Fruit fly (Drosophila melanogaster) whole organism, embryonic: ENCODE data around the gene AstA-R1.

ENCODE experiments used
- Asciz ChIP-seq: fragments of 200-800 bp; sonication (Bioruptor generic); optimal IDR thresholded peaks from 2 replicates; lab custom pipeline; 2017; ENCODE audit warnings: missing biosample characterization, mild to moderate bottlenecking, missing genetic modification characterization, missing genetic modification reagents
- Bteb2 ChIP-seq: fragments of 200-800 bp; sonication (Bioruptor generic); optimal IDR thresholded peaks from 2 replicates; lab custom pipeline; 2016; ENCODE audit warnings: missing biosample characterization, missing genetic modification characterization
- CG11398 ChIP-seq: fragments of 200-800 bp; sonication (Bioruptor generic); optimal IDR thresholded peaks from 2 replicates; lab custom pipeline; 2016; ENCODE audit warnings: missing biosample characterization, missing genetic modification characterization
- CG11456 ChIP-seq: fragments of 200-800 bp; sonication (Bioruptor generic); IDR thresholded peaks from 3 replicates; pipeline ENCODE4 v1.3.6; 2022; ENCODE audit warnings: missing biosample characterization, missing genetic modification characterization
- CG11504 ChIP-seq: fragments of 200-800 bp; sonication (Bioruptor generic); optimal IDR thresholded peaks from 3 replicates; lab custom pipeline; 2019; ENCODE audit warnings: missing biosample characterization, mild to moderate bottlenecking, missing genetic modification characterization, moderate library complexity
- CG13296 ChIP-seq: fragments of 200-800 bp; sonication (Bioruptor generic); optimal IDR thresholded peaks from 3 replicates; lab custom pipeline; 2018; ENCODE audit warnings: missing biosample characterization, mild to moderate bottlenecking, missing genetic modification characterization
- CG14014 ChIP-seq: fragments of 200-800 bp; sonication (Bioruptor generic); IDR thresholded peaks from 2 replicates; pipeline ENCODE4 v1.3.6; 2022; ENCODE audit warnings: missing biosample characterization, missing genetic modification characterization
- CG1529 ChIP-seq: fragments of 200-800 bp; sonication (Bioruptor generic); optimal IDR thresholded peaks from 3 replicates; lab custom pipeline; 2018; ENCODE audit warnings: missing biosample characterization, missing genetic modification characterization
- CG17361 ChIP-seq: fragments of 200-800 bp; sonication (Bioruptor generic); IDR thresholded peaks from 3 replicates; pipeline ENCODE4 v1.3.6; 2022; ENCODE audit warnings: missing biosample characterization, missing genetic modification characterization
- CG1792 ChIP-seq: fragments of 200-800 bp; sonication (Bioruptor generic); optimal IDR thresholded peaks from 2 replicates; lab custom pipeline; 2016; ENCODE audit warnings: missing biosample characterization, missing genetic modification characterization
- CG18599 ChIP-seq: fragments of 200-800 bp; sonication (Bioruptor generic); optimal IDR thresholded peaks from 3 replicates; lab custom pipeline; 2017; ENCODE audit warnings: missing biosample characterization, missing genetic modification characterization, mild to moderate bottlenecking, moderate library complexity, missing genetic modification reagents
- CG2116 ChIP-seq: fragments of 200-800 bp; sonication (Bioruptor generic); optimal IDR thresholded peaks from 3 replicates; lab custom pipeline; 2018; ENCODE audit warnings: missing biosample characterization, mild to moderate bottlenecking, missing genetic modification characterization
- CG2199 ChIP-seq: fragments of 200-800 bp; sonication (Bioruptor generic); IDR thresholded peaks from 3 replicates; pipeline ENCODE4 v1.3.6; 2022; ENCODE audit warnings: missing biosample characterization, missing genetic modification characterization
- CG31224 ChIP-seq: fragments of 200-800 bp; sonication (Bioruptor generic); IDR thresholded peaks from 2 replicates; pipeline ENCODE4 v1.3.6; 2022; ENCODE audit warnings: missing biosample characterization, missing genetic modification characterization
- CG4360 ChIP-seq: fragments of 200-800 bp; sonication (Bioruptor generic); IDR thresholded peaks from 2 replicates; pipeline ENCODE4 v1.3.6; 2022; ENCODE audit warnings: missing biosample characterization, missing genetic modification characterization
- CG4617 ChIP-seq: fragments of 200-800 bp; sonication (Bioruptor generic); optimal IDR thresholded peaks from 3 replicates; lab custom pipeline; 2016; ENCODE audit warnings: missing biosample characterization, missing genetic modification characterization, borderline replicate concordance
- CG6654 ChIP-seq: fragments of 200-800 bp; sonication (Bioruptor generic); optimal IDR thresholded peaks from 2 replicates; lab custom pipeline; 2017; ENCODE audit warnings: missing biosample characterization, mild to moderate bottlenecking, missing genetic modification characterization
- CG7357 ChIP-seq: fragments of 200-800 bp; sonication (Bioruptor generic); IDR thresholded peaks from 3 replicates; pipeline ENCODE4 v1.3.6; 2022; ENCODE audit warnings: missing biosample characterization, missing genetic modification characterization
- CG7372 ChIP-seq: fragments of 200-800 bp; sonication (Bioruptor generic); IDR thresholded peaks from 2 replicates; pipeline ENCODE4 v1.3.6; 2022; ENCODE audit warnings: missing biosample characterization, missing genetic modification characterization
- CG7839 ChIP-seq: fragments of 200-800 bp; sonication (Bioruptor generic); optimal IDR thresholded peaks from 3 replicates; lab custom pipeline; 2018; ENCODE audit warnings: missing biosample characterization, mild to moderate bottlenecking, missing genetic modification characterization, moderate library complexity
- CG8089 ChIP-seq: fragments of 200-800 bp; sonication (Bioruptor generic); optimal IDR thresholded peaks from 3 replicates; lab custom pipeline; 2016; ENCODE audit warnings: missing biosample characterization, missing genetic modification characterization
- Drgx ChIP-seq: fragments of 200-800 bp; sonication (Bioruptor generic); IDR thresholded peaks from 2 replicates; pipeline ENCODE4 v1.3.6; 2022; ENCODE audit warnings: missing biosample characterization, missing genetic modification characterization
- E2f1 ChIP-seq: fragments of 200-800 bp; sonication (Bioruptor generic); IDR thresholded peaks from 2 replicates; pipeline ENCODE4 v1.3.6; 2022; ENCODE audit warnings: missing biosample characterization, missing genetic modification characterization
- Gug ChIP-seq: fragments of 200-800 bp; sonication (Bioruptor generic); IDR thresholded peaks from 4 replicates; pipeline ENCODE4 v1.3.6; 2022; ENCODE audit warnings: missing biosample characterization, missing genetic modification characterization
- H15 ChIP-seq: fragments of 200-800 bp; sonication (Bioruptor generic); IDR thresholded peaks from 3 replicates; pipeline ENCODE4 v1.3.6; 2022; ENCODE audit warnings: missing biosample characterization, missing genetic modification characterization
- HmgD ChIP-seq: fragments of 200-800 bp; sonication (Bioruptor generic); optimal IDR thresholded peaks from 3 replicates; lab custom pipeline; 2016; ENCODE audit warnings: missing biosample characterization, missing genetic modification characterization
- MTF-1 ChIP-seq: fragments of 200-800 bp; sonication (Bioruptor generic); optimal IDR thresholded peaks from 2 replicates; lab custom pipeline; 2018; ENCODE audit warnings: missing biosample characterization, mild to moderate bottlenecking, missing genetic modification characterization, borderline replicate concordance
- Mrtf ChIP-seq: fragments of 200-800 bp; sonication (Bioruptor generic); IDR thresholded peaks from 3 replicates; pipeline ENCODE4 v1.3.6; 2022; ENCODE audit warnings: missing biosample characterization, missing genetic modification characterization
- Myb ChIP-seq: fragments of 200-800 bp; sonication (Bioruptor generic); optimal IDR thresholded peaks from 2 replicates; lab custom pipeline; 2016; ENCODE audit warnings: missing biosample characterization, missing genetic modification characterization
- Nf-YB ChIP-seq: fragments of 200-800 bp; sonication (Bioruptor generic); optimal IDR thresholded peaks from 3 replicates; lab custom pipeline; 2019; ENCODE audit warnings: missing biosample characterization, mild to moderate bottlenecking, missing genetic modification characterization, moderate library complexity
- Optix ChIP-seq: fragments of 200-800 bp; sonication (Bioruptor generic); IDR thresholded peaks from 3 replicates; pipeline ENCODE4 v1.3.6; 2022; ENCODE audit warnings: missing biosample characterization, missing genetic modification characterization
- Trl ChIP-seq, 3 experiments: fragments of >200 bp in 2 of 3; fragments of 200-800 bp in 1 of 3; sonication (Bioruptor generic) in 1 of 3; optimal IDR thresholded peaks; 2 replicates in 1 of 3; 3 replicates in 2 of 3; lab custom pipeline; 2016 to 2017; ENCODE audit warnings: missing biosample characterization in 1 of 3, missing genetic modification characterization in 1 of 3
- ase ChIP-seq: fragments of 200-800 bp; sonication (Bioruptor generic); IDR thresholded peaks from 3 replicates; pipeline ENCODE4 v1.3.6; 2022; ENCODE audit warnings: missing biosample characterization, missing genetic modification characterization
- az2 ChIP-seq: fragments of 200-800 bp; sonication (Bioruptor generic); optimal IDR thresholded peaks from 3 replicates; lab custom pipeline; 2016; ENCODE audit warnings: missing biosample characterization, missing genetic modification characterization
- cato ChIP-seq: fragments of 200-800 bp; sonication (Bioruptor generic); optimal IDR thresholded peaks from 2 replicates; lab custom pipeline; 2016; ENCODE audit warnings: missing biosample characterization, missing genetic modification characterization, borderline replicate concordance
- crol ChIP-seq: fragments of 200-800 bp; sonication (Bioruptor generic); IDR thresholded peaks from 2 replicates; pipeline ENCODE4 v1.3.6; 2022; ENCODE audit warnings: missing biosample characterization, missing genetic modification characterization
- ems ChIP-seq: fragments of 200-800 bp; sonication (Bioruptor generic); optimal IDR thresholded peaks from 3 replicates; lab custom pipeline; 2016; ENCODE audit warnings: missing biosample characterization, missing genetic modification characterization
- fu2 ChIP-seq: fragments of 200-800 bp; sonication (Bioruptor generic); optimal IDR thresholded peaks from 2 replicates; lab custom pipeline; 2016; ENCODE audit warnings: missing biosample characterization, missing genetic modification characterization
- ham ChIP-seq: fragments of 200-800 bp; sonication (Bioruptor generic); IDR thresholded peaks from 2 replicates; pipeline ENCODE4 v1.3.6; 2022; ENCODE audit warnings: missing biosample characterization, missing genetic modification characterization
- lab ChIP-seq: fragments of 200-800 bp; sonication (Bioruptor generic); optimal IDR thresholded peaks from 3 replicates; lab custom pipeline; 2017; ENCODE audit warnings: missing biosample characterization, missing genetic modification characterization, mild to moderate bottlenecking, moderate library complexity, missing genetic modification reagents
- lilli ChIP-seq: fragments of 200-800 bp; sonication (Bioruptor generic); optimal IDR thresholded peaks from 3 replicates; lab custom pipeline; 2016; ENCODE audit warnings: missing biosample characterization, missing genetic modification characterization
- nom ChIP-seq: fragments of 200-800 bp; sonication (Bioruptor generic); optimal IDR thresholded peaks from 2 replicates; lab custom pipeline; 2017; ENCODE audit warnings: missing biosample characterization, missing genetic modification characterization, mild to moderate bottlenecking, moderate library complexity, missing genetic modification reagents
- org-1 ChIP-seq: fragments of 200-800 bp; sonication (Bioruptor generic); optimal IDR thresholded peaks from 2 replicates; lab custom pipeline; 2017; ENCODE audit warnings: missing biosample characterization, missing genetic modification characterization
- pfk ChIP-seq: fragments of 200-800 bp; sonication (Bioruptor generic); optimal IDR thresholded peaks from 2 replicates; lab custom pipeline; 2018; ENCODE audit warnings: missing biosample characterization, mild to moderate bottlenecking, missing genetic modification characterization, moderate library complexity
- phol ChIP-seq: fragments of 200-800 bp; sonication (Bioruptor generic); optimal IDR thresholded peaks from 3 replicates; lab custom pipeline; 2018; ENCODE audit warnings: missing biosample characterization, mild to moderate bottlenecking, missing genetic modification characterization, moderate library complexity
- row ChIP-seq: fragments of 200-800 bp; sonication (Bioruptor generic); IDR thresholded peaks from 3 replicates; pipeline ENCODE4 v1.3.6; 2022; ENCODE audit warnings: missing biosample characterization, missing genetic modification characterization
- vvl ChIP-seq: fragments of 200-800 bp; sonication (Bioruptor generic); IDR thresholded peaks from 2 replicates; pipeline ENCODE4 v1.3.6; 2022; ENCODE audit warnings: missing biosample characterization, missing genetic modification characterization
- wek ChIP-seq: fragments of 200-800 bp; sonication (Bioruptor generic); optimal IDR thresholded peaks from 3 replicates; lab custom pipeline; 2018; ENCODE audit warnings: missing biosample characterization, mild to moderate bottlenecking, missing genetic modification characterization, moderate library complexity

AstA-R1 gene

dm6 chrX:3686469-3687410 is 112.4 kb downstream of the AstA-R1 start (continued):
- peak; percentile 88 for TF ChIP-seq nom (GFP tag; lab: Kevin White, UChicago)
- peak; percentile 86 for TF ChIP-seq vvl (GFP tag; lab: Robert Waterston, UW)
- peak; percentile 66 for TF ChIP-seq CG18599 (GFP tag; lab: Kevin White, UChicago)
- peak; percentile 91 for TF ChIP-seq crol
- peak; percentile 90 for TF ChIP-seq row (GFP tag; lab: Robert Waterston, UW)
- TF ChIP-seq ham, result no peak
- TF ChIP-seq lab (GFP tag; lab: Kevin White, UChicago), result peak; percentile 46
- 0 out of 3 replicates have a peak, but pooled peaks have one; percentile 53 for TF ChIP-seq CG11456
- TF ChIP-seq CG7372 (GFP tag; lab: Robert Waterston, UW), result no peak
- TF ChIP-seq cato (GFP tag; lab: Kevin White, UChicago), result peak; percentile 13
- peak; percentile 96 for TF ChIP-seq CG11504
- peak; percentile 2 for TF ChIP-seq CG4617
- TF ChIP-seq az2, result peak; percentile 62
- TF ChIP-seq CG11398 (GFP tag; lab: Kevin White, UChicago), result peak; percentile 73
- peak; percentile 60 for TF ChIP-seq Asciz (GFP tag; lab: Kevin White, UChicago)
- TF ChIP-seq phol (tag; lab: Kevin White, UChicago), result peak; percentile 77
- TF ChIP-seq H15 (GFP tag; lab: Robert Waterston, UW), result peak; percentile 65
- TF ChIP-seq ase (GFP tag; lab: Robert Waterston, UW), result 0 out of 3 replicates have a peak, but pooled peaks have one; percentile 27
- no peak for TF ChIP-seq Bteb2
- TF ChIP-seq lilli, result peak; percentile 34
- peak; percentile 29; the same call in 1 of the 3 replicates for TF ChIP-seq CG7357
- TF ChIP-seq CG2116 (GFP tag; lab: Kevin White, UChicago), result no peak
- no peak for TF ChIP-seq CG31224 (GFP tag; lab: Robert Waterston, UW)
- TF ChIP-seq Optix, result peak; percentile 67; the same call in 1 of the 3 replicates
- no peak for TF ChIP-seq pfk (GFP tag; lab: Kevin White, UChicago)
- peak; percentile 58; the same call in 1 of the 3 replicates for TF ChIP-seq CG2199 (GFP tag; lab: Robert Waterston, UW)
- peak; percentile 35 for TF ChIP-seq CG13296 (GFP tag; lab: Kevin White, UChicago)
- TF ChIP-seq CG6654 (GFP tag; lab: Kevin White, UChicago), result peak; percentile 64
- TF ChIP-seq fu2 (GFP tag; lab: Kevin White, UChicago), result peak; percentile 31
- peak; percentile 47 for TF ChIP-seq CG8089
- peak; percentile 22 for TF ChIP-seq HmgD (GFP tag; lab: Kevin White, UChicago)
- peak; percentile 76; the same call in 3 of the 4 replicates for TF ChIP-seq Gug
- TF ChIP-seq CG1792, result peak; percentile 49
- TF ChIP-seq Drgx (GFP tag; lab: Robert Waterston, UW), result peak; percentile 89
- peak; percentile 75 for TF ChIP-seq org-1 (GFP tag; lab: Kevin White, UChicago)
- no peak for TF ChIP-seq MTF-1 (GFP tag; lab: Kevin White, UChicago)
- 0 out of 2 replicates have a peak, but pooled peaks have one; percentile 36 for TF ChIP-seq CG14014 (GFP tag; lab: Robert Waterston, UW)
- TF ChIP-seq CG1529 (GFP tag; lab: Kevin White, UChicago), result peak; percentile 65
- TF ChIP-seq Myb (GFP tag; lab: Kevin White, UChicago), result peak; percentile 20
- TF ChIP-seq Trl (optimal IDR thresholded peaks at IDR 0.05; lab: Kevin White, UChicago), result peak; percentile 44 to 62
- peak; percentile 39 for TF ChIP-seq Trl (GFP tag; optimal IDR thresholded peaks at IDR 0.05; lab: Kevin White, UChicago)
- TF ChIP-seq Nf-YB (GFP tag; lab: Kevin White, UChicago), result peak; percentile 3
- peak; percentile 72; the same call in 1 of the 3 replicates for TF ChIP-seq CG17361
- peak; percentile 74 for TF ChIP-seq CG7839
- peak; percentile 69; the same call in 2 of the 3 replicates for TF ChIP-seq Mrtf (GFP tag; lab: Robert Waterston, UW)
- peak; percentile 67 for TF ChIP-seq E2f1 (GFP tag; lab: Robert Waterston, UW)
- peak; percentile 33; the same call in 1 of the 2 replicates for TF ChIP-seq CG4360
- peak; percentile 62 for TF ChIP-seq wek
- peak; percentile 12 for TF ChIP-seq ems
